Worm (Caenorhabditis elegans): ENCODE results near the gene F46B6.10.

ce11 chrV:9811154-9811553, 9.3 kb upstream of the F46B6.10 start, which contains the start of gene sru-29:
- no peak for TF ChIP-seq aly-2 (tag; optimal IDR thresholded peaks at IDR 0.05)
- TF ChIP-seq unc-39 (tag; optimal IDR thresholded peaks at IDR 0.05), result no peak
- no peak for TF ChIP-seq jun-1 (tag; optimal IDR thresholded peaks at IDR 0.05)
- TF ChIP-seq daf-12 (tag; optimal IDR thresholded peaks at IDR 0.05), result no peak
- no peak for TF ChIP-seq nhr-77 (tag; optimal IDR thresholded peaks at IDR 0.05)
- no peak for TF ChIP-seq snpc-4 (tag; optimal IDR thresholded peaks at IDR 0.05)
- TF ChIP-seq elt-3 (tag; optimal IDR thresholded peaks at IDR 0.05), result no peak
